Fruit fly (Drosophila melanogaster) whole organism, larva: Measurements from ENCODE around the gene CG1896.

Source experiments
- noc ChIP-seq: fragments of 200-800 bp; sonication (Bioruptor generic); optimal IDR thresholded peaks from 3 replicates; lab custom pipeline; 2019; ENCODE audit warnings: missing biosample characterization, mild to moderate bottlenecking, missing genetic modification characterization, moderate library complexity

CG1896 gene

DNA sequence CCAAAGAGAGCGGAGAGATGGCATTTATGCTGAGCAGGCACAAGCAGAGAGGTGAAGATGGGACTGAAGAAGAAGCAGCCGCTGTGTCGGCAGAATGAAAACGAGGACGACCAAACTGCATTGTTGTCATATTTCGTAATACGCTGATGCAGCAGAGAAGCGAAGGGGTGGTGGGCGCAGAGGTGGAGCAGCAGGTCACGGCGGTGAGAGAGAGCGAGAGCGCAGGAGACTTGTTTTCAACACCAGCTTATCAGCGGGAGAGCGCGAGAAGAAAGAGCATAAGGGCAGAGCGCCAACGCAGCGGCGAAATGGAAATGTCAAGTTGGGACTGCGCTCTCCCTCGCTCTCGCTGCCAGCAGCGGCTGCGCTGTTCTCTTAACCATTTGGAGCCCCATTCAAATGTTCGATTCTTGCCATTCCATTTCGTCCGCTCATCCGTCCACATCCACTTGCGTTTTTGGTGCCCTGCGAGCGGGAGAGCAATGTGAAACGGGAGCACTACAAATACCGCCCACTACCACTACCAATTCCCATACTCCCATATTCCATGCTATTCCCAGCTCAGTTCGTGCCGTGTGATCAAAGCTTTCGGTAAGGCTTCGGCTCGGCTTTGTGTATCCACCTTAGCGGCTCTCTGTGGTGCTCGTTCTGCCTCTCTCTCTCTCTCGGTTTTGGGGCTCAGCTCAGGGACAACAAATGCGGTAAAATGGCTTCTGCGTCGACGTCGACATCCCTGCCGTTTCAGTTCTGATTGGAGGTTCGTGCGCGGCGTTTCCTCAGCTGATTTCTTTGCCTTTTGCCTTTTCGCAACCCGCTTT is 30.6 kb upstream of the CG1896 start, which contains the start of gene ttk:
Gene ttk (plus strand): TSS at position 562 of the 818 bp plus-strand sequence.
- TF ChIP-seq noc (tag; lab: Kevin White, UChicago), result no peak

DNA sequence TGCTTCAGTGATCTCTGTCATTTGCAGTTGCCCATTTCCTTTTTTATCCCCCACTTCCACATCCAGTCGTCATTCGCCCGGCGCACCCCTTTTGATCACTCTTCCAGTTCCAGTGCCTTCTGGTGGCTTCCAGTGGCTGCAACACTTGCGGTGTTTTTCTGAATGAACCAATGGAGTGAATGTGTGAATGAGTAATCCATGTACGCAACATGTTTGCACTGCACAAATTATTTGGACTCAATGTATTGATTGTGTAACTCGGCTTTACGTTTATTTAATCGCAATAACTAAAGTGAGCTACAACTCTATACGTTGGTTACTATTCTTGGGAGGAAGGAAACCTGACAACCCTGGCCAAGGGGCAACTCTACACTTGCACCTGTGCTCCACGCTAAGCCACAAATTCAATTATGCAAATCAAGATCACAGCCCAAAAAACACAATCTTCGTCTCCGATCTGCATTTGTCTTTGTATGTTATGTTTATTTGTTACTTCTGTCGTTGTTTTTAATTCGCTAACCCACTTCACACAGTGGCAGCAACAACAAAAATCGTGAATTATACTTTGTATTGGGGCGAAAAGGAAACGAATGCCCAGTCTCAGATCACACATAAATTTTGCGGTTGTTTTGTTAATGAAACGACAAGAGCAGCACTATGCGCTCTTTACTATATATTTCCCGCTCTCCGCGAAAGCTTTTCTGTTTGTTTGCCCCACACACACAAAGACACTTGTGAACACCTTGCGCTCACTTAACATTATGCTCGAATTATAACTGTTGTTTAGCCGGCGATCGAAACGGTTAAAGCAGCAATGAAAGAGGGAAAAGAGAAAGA is 29.0 kb upstream of the CG1896 start:
- peak; percentile 11 for TF ChIP-seq noc (tag; lab: Kevin White, UChicago)

DNA sequence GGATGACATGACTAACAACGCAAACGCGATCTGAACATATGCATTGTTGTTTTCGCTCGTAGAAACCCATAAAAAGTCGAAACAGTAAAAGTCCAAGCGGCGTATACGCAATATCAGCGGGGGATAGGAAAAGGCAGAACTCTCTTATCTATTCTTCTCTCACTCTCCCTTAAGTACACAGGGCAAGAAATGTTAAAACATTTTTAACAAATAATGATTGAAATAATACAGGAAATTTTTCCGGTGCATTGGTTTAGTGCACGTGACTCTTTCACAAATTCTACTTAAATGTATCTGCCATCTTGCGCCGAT is 28.4 kb upstream of the CG1896 start:
- TF ChIP-seq noc (tag; lab: Kevin White, UChicago), result no peak

DNA sequence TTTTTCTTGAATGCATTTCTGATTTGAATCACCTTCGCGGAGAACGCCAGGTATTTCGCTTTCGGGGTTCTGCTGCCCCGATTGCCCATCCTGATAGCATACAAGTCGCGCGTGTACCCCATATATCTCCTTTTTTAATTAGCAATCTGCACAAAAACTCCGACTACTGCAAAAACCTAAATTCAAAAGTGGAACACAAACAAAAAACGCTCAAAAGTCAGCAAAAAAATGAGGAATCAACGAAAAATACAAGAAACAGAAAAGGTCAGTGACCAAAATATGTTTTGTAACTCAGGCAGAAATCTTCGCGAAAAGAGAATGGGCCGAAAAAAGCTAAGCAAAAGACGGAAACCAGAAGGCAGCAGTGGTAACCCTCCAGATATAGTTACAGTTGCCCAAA is 27.8 kb upstream of the CG1896 start:
- TF ChIP-seq noc (tag; lab: Kevin White, UChicago), result no peak

DNA sequence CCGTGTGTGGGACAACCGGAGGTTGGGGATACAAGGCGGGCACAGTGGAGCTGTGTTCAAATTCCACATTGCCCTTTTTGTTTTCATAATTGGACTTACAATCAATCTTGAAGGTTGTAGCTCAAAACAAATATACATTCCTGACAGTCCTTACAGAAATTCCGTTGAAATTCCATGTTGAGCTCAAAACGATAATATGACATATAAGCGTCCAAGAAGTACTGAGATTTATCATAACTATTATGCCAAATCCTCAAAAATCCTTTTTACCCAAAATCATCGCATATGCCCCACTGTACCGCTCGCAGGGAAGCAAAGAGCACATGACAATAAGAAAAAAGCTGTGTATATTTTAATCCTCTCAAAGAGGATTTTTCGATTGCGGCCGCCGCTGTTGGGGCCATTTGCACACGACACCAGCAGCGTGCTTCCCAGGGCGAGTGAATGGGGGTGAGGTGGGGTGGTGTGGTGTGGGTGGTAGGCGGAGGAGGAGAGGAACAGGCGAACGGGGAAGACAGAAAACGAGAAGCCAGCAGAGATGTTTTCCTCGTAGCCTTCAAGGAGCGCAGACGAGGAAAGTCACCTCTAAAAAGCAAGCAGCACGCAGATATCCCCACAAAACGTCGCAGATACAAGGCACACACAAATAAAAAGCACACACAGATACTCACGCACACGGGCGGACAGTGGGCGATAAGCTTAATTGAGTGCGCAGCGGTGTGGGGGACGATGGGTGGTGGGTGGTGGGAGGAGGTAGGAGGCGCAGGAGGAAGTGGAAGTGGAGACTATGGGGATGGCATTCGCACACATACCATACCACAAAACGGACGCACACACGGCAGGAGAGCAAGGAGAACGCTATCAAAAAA is 26.5 kb upstream of the CG1896 start:
- TF ChIP-seq noc (tag; lab: Kevin White, UChicago), result peak; percentile 10

DNA sequence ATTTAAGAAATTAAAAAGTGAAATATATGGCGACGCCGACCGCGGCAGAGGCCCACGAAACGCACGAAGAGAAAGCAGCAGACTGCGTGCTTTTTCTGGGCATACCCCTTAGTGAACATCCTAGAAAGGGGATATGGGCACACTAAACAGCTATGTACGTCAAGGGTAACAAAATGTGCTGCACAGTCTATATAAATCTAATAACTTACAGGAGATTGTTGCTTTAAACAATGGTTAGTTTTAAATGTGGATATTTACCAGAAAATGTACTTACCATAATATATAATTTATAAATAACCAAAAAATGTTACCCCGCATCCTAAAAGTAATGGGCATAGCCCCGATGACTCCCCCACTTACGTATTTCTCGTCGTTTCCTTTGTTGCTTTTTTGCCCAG is 25.9 kb upstream of the CG1896 start:
- TF ChIP-seq noc (tag; lab: Kevin White, UChicago), result no peak

DNA sequence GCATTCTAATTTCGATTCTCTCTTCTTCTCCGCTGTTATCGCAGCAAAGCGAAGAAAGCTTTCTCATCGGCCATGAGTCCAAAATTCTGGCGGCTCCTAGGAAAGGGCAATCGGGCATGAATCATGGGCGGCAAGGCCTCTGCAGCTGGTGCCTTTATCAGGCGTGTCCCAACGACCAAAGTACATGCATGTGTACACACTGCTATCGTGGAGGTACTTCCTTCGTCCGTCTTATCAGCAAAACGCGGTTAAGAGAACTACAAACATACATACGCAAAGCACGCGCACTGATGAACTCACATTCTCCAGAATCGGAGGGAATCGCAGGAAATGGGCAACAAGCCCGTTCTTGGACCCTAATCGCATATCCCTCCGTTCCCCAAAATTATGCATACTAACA is 25.1 kb upstream of the CG1896 start:
- no peak for TF ChIP-seq noc (tag; lab: Kevin White, UChicago)

DNA sequence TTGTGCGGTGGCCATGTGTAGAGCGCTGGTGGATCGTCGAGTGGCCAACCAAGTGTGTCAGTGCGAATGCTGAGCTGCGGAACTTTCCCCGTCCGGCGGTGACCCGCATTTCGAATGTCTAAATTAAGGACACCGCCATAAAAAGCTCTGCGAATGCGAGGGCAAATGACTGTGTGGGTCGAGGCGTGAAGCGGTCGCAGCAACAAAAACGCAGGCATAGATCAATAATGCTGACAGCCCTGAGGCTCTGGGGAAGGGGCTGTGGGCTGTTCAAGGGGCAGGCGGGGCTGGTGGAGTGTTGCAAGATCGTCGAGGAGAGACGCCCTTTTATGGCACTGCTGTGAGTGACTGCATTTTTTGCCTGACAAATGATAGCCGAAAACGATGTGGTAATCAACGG is 24.6 kb upstream of the CG1896 start:
- TF ChIP-seq noc (tag; lab: Kevin White, UChicago), result no peak

DNA sequence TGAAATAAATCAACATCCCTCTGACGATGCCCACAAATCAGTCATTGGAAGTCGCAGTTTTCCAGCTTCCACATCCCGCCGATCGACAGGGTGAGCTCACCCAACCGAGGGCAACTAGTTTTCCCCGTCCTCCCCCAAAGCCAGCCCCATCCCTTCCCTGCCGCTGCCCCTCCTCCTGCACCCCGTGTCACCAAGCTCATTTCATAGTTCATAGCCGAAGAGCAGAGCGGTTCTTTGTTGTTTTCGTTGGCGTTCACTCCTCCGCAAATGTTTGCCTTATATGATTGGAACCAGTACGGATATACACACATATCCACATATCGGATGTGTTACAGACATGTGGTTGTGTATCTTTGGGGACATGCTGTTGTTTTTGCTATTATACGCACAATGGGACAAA is 24.0 kb upstream of the CG1896 start:
- TF ChIP-seq noc (tag; lab: Kevin White, UChicago), result no peak

DNA sequence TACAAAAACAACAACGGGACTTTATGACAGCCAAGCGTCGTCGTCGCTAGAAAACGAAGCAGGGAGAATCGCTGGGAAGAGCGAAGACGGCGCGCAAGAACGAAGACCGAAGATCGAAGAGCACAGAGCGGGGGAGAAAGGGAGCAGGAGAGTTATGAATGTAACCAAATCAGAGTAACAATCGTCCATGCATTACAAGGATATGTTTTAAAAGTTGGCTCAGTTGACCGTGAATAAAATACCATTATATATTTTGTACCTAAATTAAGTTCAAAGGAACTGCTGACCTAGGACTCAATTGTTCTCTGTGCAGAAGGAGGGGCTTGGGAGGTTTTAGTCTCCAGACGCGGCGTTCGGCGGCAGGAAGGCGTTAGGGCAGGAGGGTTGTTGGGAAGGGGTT is 22.6 kb upstream of the CG1896 start:
- TF ChIP-seq noc (tag; lab: Kevin White, UChicago), result peak; percentile 5

DNA sequence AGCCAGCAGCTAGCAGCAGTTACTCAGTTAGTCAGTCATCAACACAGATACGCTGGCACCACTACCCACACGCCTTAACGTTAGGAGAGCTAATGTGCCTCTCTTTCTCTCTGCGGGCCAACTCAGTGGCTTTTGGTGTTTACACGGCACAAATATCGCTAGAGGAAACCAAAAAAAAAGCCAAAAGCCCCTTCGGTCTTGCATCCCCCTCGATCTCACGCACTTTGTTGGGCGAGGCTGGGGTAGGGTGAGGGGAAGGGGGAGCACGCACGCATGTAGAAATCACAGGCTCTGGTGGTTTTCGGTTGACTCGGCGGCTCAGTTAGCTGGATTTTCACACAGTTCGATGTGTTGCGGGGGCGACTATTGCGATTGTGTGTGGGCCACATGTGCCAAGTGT is 22.1 kb upstream of the CG1896 start:
- no peak for TF ChIP-seq noc (tag; lab: Kevin White, UChicago)

DNA sequence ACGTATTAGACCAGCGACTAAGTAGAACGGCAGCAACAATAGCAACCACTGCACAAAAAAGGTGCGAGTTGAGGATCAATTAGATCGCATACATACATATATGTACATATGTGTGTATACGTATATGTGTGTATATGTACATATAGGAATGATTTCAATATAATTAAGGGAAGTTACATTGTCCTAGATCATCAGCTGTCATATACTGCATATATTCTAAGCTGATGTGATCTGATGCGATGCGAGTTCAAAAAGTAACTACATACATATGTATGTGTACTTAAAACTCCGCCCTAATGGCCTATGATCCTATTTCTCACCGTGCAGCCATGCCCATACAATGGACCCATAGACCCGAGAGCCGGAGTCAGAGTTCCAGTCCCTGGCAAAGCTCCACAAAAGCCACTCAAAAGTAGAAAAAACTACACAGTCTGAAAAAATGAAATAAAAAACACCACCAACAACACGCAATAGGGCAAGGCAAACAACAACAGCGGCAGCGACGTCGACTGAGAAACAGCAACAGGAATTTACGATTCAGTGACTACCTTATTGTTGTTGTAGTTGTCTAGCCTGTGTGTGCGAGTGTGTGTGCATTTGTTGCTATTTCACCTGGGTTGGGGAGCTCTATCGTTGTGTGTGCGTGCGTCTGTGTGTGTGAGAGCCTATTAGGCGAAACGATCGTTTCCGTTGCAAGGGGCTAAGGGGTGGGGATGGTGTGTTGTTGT is 20.7 kb upstream of the CG1896 start:
- no peak for TF ChIP-seq noc (tag; lab: Kevin White, UChicago)

DNA sequence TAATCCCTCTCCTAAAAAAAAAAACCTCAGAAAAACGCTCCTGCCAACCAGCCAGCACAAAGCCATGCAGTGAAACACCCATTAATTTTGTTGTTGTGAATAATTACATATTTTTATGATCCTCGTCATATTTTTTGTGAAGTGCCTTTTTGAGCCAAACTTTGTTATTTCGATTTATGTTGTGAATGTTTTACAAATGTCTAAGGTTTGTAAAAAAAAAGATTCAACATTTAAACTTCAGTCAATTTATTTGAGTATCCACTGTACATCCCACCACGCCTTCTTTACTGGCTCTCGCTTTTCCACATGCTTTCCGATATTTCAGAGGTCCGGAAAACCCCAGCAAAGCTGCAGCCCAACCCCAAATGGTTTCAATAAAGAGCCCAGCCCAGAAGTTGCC is 19.9 kb upstream of the CG1896 start:
- TF ChIP-seq noc (tag; lab: Kevin White, UChicago), result no peak

DNA sequence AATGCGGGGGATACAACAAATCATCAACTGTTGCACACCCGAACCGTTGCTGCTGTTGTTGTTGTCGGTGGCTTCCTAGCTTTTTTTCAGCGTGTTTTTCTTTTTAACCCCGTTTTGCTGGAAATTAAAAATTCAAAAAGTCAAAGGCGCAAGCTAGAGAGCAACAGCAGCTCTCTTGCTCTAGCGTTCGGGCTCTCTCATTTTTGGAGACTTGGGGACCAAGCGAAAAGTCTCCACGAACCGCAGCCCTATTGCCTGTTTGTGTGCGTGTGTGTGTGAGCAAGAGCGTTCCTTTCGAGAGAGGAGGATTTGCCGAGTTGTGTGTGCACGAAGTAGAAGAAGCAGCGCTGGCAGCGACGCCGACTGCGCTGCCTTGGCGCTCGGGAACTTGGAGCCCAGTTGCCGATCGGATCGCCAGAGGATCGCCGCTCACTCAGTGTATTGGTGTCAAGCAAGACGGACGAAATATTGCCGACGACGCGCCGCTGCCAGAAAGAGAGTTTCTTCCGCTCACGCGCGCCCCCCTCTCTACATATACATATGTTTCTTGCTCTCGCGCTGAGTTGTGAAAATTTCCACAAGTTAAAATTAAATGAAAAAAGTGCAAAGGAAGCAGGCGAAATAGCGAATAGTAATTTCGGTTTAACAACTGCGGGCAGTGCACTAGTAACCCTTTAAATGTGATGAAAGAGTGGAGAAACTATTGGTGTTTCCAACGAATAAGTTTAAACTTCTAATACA is 19.3 kb upstream of the CG1896 start:
- no peak for TF ChIP-seq noc (tag; lab: Kevin White, UChicago)
